Fruit fly (Drosophila melanogaster) whole organism, wandering third instar larva: Measurements from ENCODE around the gene CG32544.

Experiments used
- Abd-B ChIP-seq: fragments of >200 bp; optimal IDR thresholded peaks from 2 replicates; lab custom pipeline; 2017; ENCODE audit warnings: missing biosample characterization, missing genetic modification characterization
- Dfd ChIP-seq: fragments of >200 bp; optimal IDR thresholded peaks from 2 replicates; lab custom pipeline; 2017; ENCODE audit warnings: missing biosample characterization, missing genetic modification characterization
- Hr83 ChIP-seq: fragments of 200-300 bp; sonication (Bioruptor generic); optimal IDR thresholded peaks from 2 replicates; lab custom pipeline; 2016; ENCODE audit warnings: missing biosample characterization, mild to moderate bottlenecking, missing genetic modification characterization, moderate library complexity; ENCODE audit not compliant: poor library complexity, severe bottlenecking
- OdsH ChIP-seq: fragments of 200-800 bp; sonication (Bioruptor generic); optimal IDR thresholded peaks from 2 replicates; lab custom pipeline; 2016; ENCODE audit warnings: missing biosample characterization, mild to moderate bottlenecking, missing genetic modification characterization
- Vsx2 ChIP-seq: fragments of 200-300, 225-300 bp; sonication (Bioruptor generic); optimal IDR thresholded peaks from 2 replicates; lab custom pipeline; 2018; ENCODE audit warnings: missing biosample characterization, missing genetic modification characterization; ENCODE audit not compliant: partially characterized antibody
- foxo ChIP-seq, 2 experiments: fragments of 200-800 bp; sonication (Bioruptor generic); optimal IDR thresholded peaks; 2 replicates in 1 of 2; 3 replicates in 1 of 2; lab custom pipeline; 2016 to 2017; ENCODE audit warnings: missing biosample characterization in 2 of 2, missing genetic modification characterization in 2 of 2
- jim ChIP-seq: fragments of 175-275, 200-325 bp; sonication (Bioruptor generic); optimal IDR thresholded peaks from 2 replicates; lab custom pipeline; 2016; ENCODE audit warnings: missing biosample characterization, mild to moderate bottlenecking, missing genetic modification characterization
- lola ChIP-seq: fragments of >200 bp; optimal IDR thresholded peaks from 2 replicates; lab custom pipeline; 2017; ENCODE audit warnings: missing biosample characterization, missing genetic modification characterization
- pan ChIP-seq: fragments of >200 bp; optimal IDR thresholded peaks from 2 replicates; lab custom pipeline; 2017
- sage ChIP-seq: fragments of 200-800 bp; sonication (Bioruptor generic); optimal IDR thresholded peaks from 2 replicates; lab custom pipeline; 2016; ENCODE audit warnings: missing biosample characterization, mild to moderate bottlenecking, missing genetic modification characterization
- usp ChIP-seq: fragments of >200 bp; optimal IDR thresholded peaks from 2 replicates; lab custom pipeline; 2017; ENCODE audit warnings: missing biosample characterization, missing genetic modification characterization

DNA sequence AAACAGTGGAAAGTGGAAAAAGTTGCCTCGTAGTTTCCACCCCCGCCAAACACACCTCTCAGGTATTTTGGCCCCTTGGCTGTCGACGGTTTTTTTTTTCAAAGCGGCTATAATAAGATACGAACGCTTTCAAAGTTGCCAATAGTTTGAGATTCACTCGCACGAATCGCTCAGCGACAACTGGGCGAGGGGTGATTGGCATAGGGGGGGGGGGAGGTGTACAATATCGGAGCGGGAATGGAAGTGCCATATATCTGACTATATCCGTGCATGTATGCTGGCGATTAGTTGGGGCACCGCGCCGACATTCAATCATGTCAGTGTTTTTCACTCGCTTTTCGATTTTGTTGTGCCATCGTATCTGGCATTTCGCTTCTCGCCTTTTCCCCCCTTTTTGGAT, 45.1 kb downstream of the CG32544 start:
- no peak for TF ChIP-seq jim (GFP tag; lab: Kevin White, UChicago)
- TF ChIP-seq Hr83: no peak
- TF ChIP-seq OdsH (GFP tag; lab: Kevin White, UChicago): no peak
- TF ChIP-seq sage: no peak
- TF ChIP-seq usp (GFP tag; lab: Kevin White, UChicago): no peak
- no peak for TF ChIP-seq pan (lab: Kevin White, UChicago)
- TF ChIP-seq Dfd (GFP tag; lab: Kevin White, UChicago): no peak
- TF ChIP-seq foxo (GFP tag; optimal IDR thresholded peaks at IDR 0.05; lab: Kevin White, UChicago): no peak
- TF ChIP-seq lola (GFP tag; lab: Kevin White, UChicago): no peak
- TF ChIP-seq Abd-B: no peak
- no peak for TF ChIP-seq Vsx2 (GFP tag; lab: Kevin White, UChicago)
